Fruit fly (Drosophila melanogaster): ENCODE measurements around the gene ND-ASHI.

The ND-ASHI gene

DNA sequence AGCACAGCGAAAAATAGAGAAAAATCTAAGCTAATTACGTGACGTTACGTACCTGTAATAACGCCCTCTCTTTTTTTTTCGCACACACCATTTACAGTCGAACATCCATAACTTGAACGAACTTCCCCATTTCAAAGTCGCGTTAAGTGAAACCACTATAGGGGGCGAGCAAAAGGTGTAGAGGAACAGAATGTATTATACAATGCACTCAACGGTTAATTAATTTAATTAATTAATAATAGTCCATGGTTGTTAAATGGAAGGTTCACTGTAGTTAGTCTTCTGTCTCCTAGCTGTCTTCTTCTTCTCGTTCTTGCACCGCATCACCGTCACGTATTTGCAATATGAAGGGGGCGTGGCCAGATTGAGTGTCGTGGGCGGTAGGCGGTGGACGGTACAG, 37.3 kb downstream of the ND-ASHI start:
- TF ChIP-seq Pif1A (GFP tag; optimal IDR thresholded peaks at IDR 0.05) (peak; percentile 43), CG4496 (GFP tag; IDR thresholded peaks at IDR 0.05) (peak; percentile 71; the same call in 2 of the 3 replicates), CG15710 (tag; optimal IDR thresholded peaks at IDR 0.05) (peak; percentile 3), CG8301 (tag; optimal IDR thresholded peaks at IDR 0.05) (peak; percentile 56), rn (GFP tag; IDR thresholded peaks at IDR 0.05) (no peak), CG8159 (tag; optimal IDR thresholded peaks at IDR 0.05) (peak; percentile 3), CG9948 (tag; optimal IDR thresholded peaks at IDR 0.05) (peak; percentile 10), Pif1B (GFP tag; optimal IDR thresholded peaks at IDR 0.05) (peak; percentile 14), CG13204 (GFP tag; optimal IDR thresholded peaks at IDR 0.05) (no peak), D1 (tag; optimal IDR thresholded peaks at IDR 0.05) (no peak), CG10348 (GFP tag; IDR thresholded peaks at IDR 0.05) (no peak), fd96Ca (GFP tag; IDR thresholded peaks at IDR 0.05) (peak; percentile 81), CG14655 (GFP tag; optimal IDR thresholded peaks at IDR 0.05) (peak; percentile 57), EcR (GFP tag; optimal IDR thresholded peaks at IDR 0.05) (no peak), Snoo (tag; optimal IDR thresholded peaks at IDR 0.05) (no peak), CG12605 (GFP tag; IDR thresholded peaks at IDR 0.05) (peak; percentile 30; the same call in 1 of the 2 replicates), CG32121 (GFP tag; IDR thresholded peaks at IDR 0.05) (peak; percentile 39; the same call in 1 of the 2 replicates), CG17806 (tag; optimal IDR thresholded peaks at IDR 0.05) (peak; percentile 8), gl (tag; optimal IDR thresholded peaks at IDR 0.05) (no peak), Ets98B (GFP tag; IDR thresholded peaks at IDR 0.05) (peak; percentile 50; the same call in 1 of the 2 replicates), CG34367 (tag; optimal IDR thresholded peaks at IDR 0.05) (no peak)

DNA sequence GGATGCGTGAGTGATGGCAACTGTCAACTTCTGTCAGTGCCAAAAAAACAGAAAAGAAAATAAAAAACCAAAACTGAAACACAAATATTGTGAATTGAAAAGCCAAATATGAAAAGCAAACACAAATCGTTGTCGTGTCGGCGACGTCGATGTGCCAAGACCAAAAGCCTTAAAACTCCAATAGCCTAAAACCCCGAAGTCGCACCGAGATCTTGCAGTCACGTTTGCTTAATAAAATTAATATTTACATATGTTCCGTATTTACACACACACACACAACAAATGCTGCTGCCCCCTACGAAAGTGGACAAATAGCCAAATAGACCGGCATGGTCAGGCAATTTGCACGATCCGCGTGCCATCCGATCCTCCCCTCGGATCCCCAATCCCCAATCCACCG, 40.8 kb downstream of the ND-ASHI start:
- TF ChIP-seq Snoo (tag; optimal IDR thresholded peaks at IDR 0.05) (no peak), D1 (tag; optimal IDR thresholded peaks at IDR 0.05) (no peak), CG10348 (GFP tag; IDR thresholded peaks at IDR 0.05) (no peak), CG12605 (GFP tag; IDR thresholded peaks at IDR 0.05) (no peak), Pif1B (GFP tag; optimal IDR thresholded peaks at IDR 0.05) (no peak), CG17806 (tag; optimal IDR thresholded peaks at IDR 0.05) (no peak), CG14655 (GFP tag; optimal IDR thresholded peaks at IDR 0.05) (no peak), CG15710 (tag; optimal IDR thresholded peaks at IDR 0.05) (no peak), Ets98B (GFP tag; IDR thresholded peaks at IDR 0.05) (no peak), rn (GFP tag; IDR thresholded peaks at IDR 0.05) (no peak), CG34367 (tag; optimal IDR thresholded peaks at IDR 0.05) (no peak), CG13204 (GFP tag; optimal IDR thresholded peaks at IDR 0.05) (no peak)

DNA sequence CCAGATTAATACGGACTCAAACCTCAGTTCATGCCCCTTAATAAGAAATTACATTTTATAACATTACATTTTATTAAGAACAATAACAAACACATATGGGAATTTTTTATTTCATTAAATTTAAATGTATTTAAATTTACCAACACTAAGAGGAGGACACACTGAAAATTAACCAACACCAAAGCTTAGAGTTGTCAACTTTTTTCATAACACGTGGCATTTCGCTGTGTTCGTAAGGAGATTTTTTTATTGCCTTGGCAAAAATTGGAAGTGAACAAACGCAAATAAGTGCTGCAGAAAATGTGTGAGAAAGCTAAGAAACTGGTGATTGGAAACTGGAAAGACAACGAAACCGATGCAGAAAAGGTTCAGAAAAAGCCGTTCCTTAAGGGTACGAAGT, 45.3 kb downstream of the ND-ASHI start, which contains the start of gene CG14443:
Gene CG14443, plus strand, starts transcription at position 301 of the 400 bp plus-strand sequence.
- TF ChIP-seq EcR (GFP tag; optimal IDR thresholded peaks at IDR 0.05): no peak
- TF ChIP-seq CG13204 (GFP tag; optimal IDR thresholded peaks at IDR 0.05): no peak
- no peak for TF ChIP-seq Snoo (tag; optimal IDR thresholded peaks at IDR 0.05)
- TF ChIP-seq CG8159 (tag; optimal IDR thresholded peaks at IDR 0.05): no peak
- TF ChIP-seq CG34367 (tag; optimal IDR thresholded peaks at IDR 0.05): no peak
- TF ChIP-seq D1 (tag; optimal IDR thresholded peaks at IDR 0.05): no peak
- no peak for TF ChIP-seq CG14655 (GFP tag; optimal IDR thresholded peaks at IDR 0.05)
- no peak for TF ChIP-seq CG10348 (GFP tag; IDR thresholded peaks at IDR 0.05)
- no peak for TF ChIP-seq fd96Ca (GFP tag; IDR thresholded peaks at IDR 0.05)
- no peak for TF ChIP-seq Ets98B (GFP tag; IDR thresholded peaks at IDR 0.05)

- peak; percentile 46 for TF ChIP-seq CG13204 (GFP tag; optimal IDR thresholded peaks at IDR 0.05)
- peak; percentile 67 for TF ChIP-seq CG14655 (GFP tag; optimal IDR thresholded peaks at IDR 0.05)
- TF ChIP-seq Snoo (tag; optimal IDR thresholded peaks at IDR 0.05): no peak
- TF ChIP-seq CG17806 (tag; optimal IDR thresholded peaks at IDR 0.05): peak; percentile 16
- TF ChIP-seq gl (tag; optimal IDR thresholded peaks at IDR 0.05): peak; percentile 73
- TF ChIP-seq CG15710 (tag; optimal IDR thresholded peaks at IDR 0.05): peak; percentile 26
- TF ChIP-seq CG10348 (GFP tag; IDR thresholded peaks at IDR 0.05): no peak
- TF ChIP-seq CG34367 (tag; optimal IDR thresholded peaks at IDR 0.05): peak; percentile 24
- peak; percentile 14 for TF ChIP-seq CG9948 (tag; optimal IDR thresholded peaks at IDR 0.05)
- TF ChIP-seq CG8301 (tag; optimal IDR thresholded peaks at IDR 0.05): peak; percentile 33
- TF ChIP-seq fd96Ca (GFP tag; IDR thresholded peaks at IDR 0.05): peak; percentile 78
- TF ChIP-seq D1 (tag; optimal IDR thresholded peaks at IDR 0.05): no peak
- peak; percentile 48; the same call in 1 of the 2 replicates for TF ChIP-seq CG32121 (GFP tag; IDR thresholded peaks at IDR 0.05)
- TF ChIP-seq CG4496 (GFP tag; IDR thresholded peaks at IDR 0.05): peak; percentile 79
- TF ChIP-seq CG12605 (GFP tag; IDR thresholded peaks at IDR 0.05): peak; percentile 88
- no peak for TF ChIP-seq EcR (GFP tag; optimal IDR thresholded peaks at IDR 0.05)
- TF ChIP-seq Pif1B (GFP tag; optimal IDR thresholded peaks at IDR 0.05): peak; percentile 55
- TF ChIP-seq Ets98B (GFP tag; IDR thresholded peaks at IDR 0.05): peak; percentile 57
- no peak; the same call in 1 of the 2 replicates for TF ChIP-seq rn (GFP tag; IDR thresholded peaks at IDR 0.05)
- peak; percentile 32 for TF ChIP-seq CG8159 (tag; optimal IDR thresholded peaks at IDR 0.05)
- peak; percentile 78 for TF ChIP-seq Pif1A (GFP tag; optimal IDR thresholded peaks at IDR 0.05)
These were observed 47.0 kb downstream of the ND-ASHI start for dm6 chrX:6631885-6632284.

Data from whole organism, pupa.